Worm (Caenorhabditis elegans) whole organism, midembryonic: ENCODE results near the gene ZK177.3.
"Not testable (repeated sequence)": the region's sequence is repeated elsewhere in the genome, so short reads cannot be mapped to it uniquely, and the experiment has no call there.

Experiments used
- T22C8.4 ChIP-seq: fragments of 200-800 bp; sonication (Bioruptor generic); IDR thresholded peaks from 2 replicates; pipeline ENCODE4 v1.3.6; 2022; ENCODE audit warnings: missing genetic modification characterization, missing compliant biosample characterization
- cog-1 ChIP-seq: sonication (generic microtip); optimal IDR thresholded peaks from 2 replicates; lab custom pipeline; 2016; ENCODE audit warnings: missing genetic modification characterization, missing compliant biosample characterization
- flt-1 ChIP-seq: fragments of 200-800 bp; sonication (Bioruptor generic); IDR thresholded peaks from 2 replicates; pipeline ENCODE4 v1.3.6; 2022; ENCODE audit warnings: missing genetic modification characterization, missing compliant biosample characterization
- klf-2 ChIP-seq: fragments of 200-800 bp; sonication (Bioruptor generic); conservative IDR thresholded peaks from 2 replicates; pipeline ENCODE4 v1.3.6; 2022; ENCODE audit warnings: missing genetic modification reagents, missing genetic modification characterization, missing compliant biosample characterization
- med-1 ChIP-seq: sonication (generic microtip); optimal IDR thresholded peaks from 2 replicates; lab custom pipeline; 2017; ENCODE audit warnings: missing genetic modification characterization, mild to moderate bottlenecking, missing compliant biosample characterization, antibody characterized with exemption, missing genetic modification reagents; ENCODE audit not compliant: insufficient read depth
- ref-1 ChIP-seq: fragments of 200-800 bp; sonication (Bioruptor generic); conservative IDR thresholded peaks from 2 replicates; pipeline ENCODE4 v1.3.6; 2022; ENCODE audit warnings: missing genetic modification reagents, missing genetic modification characterization, missing compliant biosample characterization
- tab-1 ChIP-seq: fragments of 200-800 bp; sonication (Bioruptor generic); IDR thresholded peaks from 2 replicates; pipeline ENCODE4 v1.3.6; 2022; ENCODE audit warnings: missing genetic modification characterization, missing compliant biosample characterization
- ztf-23 ChIP-seq: fragments of 200-800 bp; sonication (Bioruptor generic); IDR thresholded peaks from 2 replicates; pipeline ENCODE4 v1.3.6; 2022; ENCODE audit warnings: missing genetic modification reagents, missing genetic modification characterization, missing compliant biosample characterization
- ztf-29 ChIP-seq: fragments of 200-800 bp; sonication (Bioruptor generic); IDR thresholded peaks from 2 replicates; pipeline ENCODE4 v1.3.6; 2022; ENCODE audit warnings: missing genetic modification reagents, missing genetic modification characterization, missing compliant biosample characterization

ZK177.3 gene

DNA sequence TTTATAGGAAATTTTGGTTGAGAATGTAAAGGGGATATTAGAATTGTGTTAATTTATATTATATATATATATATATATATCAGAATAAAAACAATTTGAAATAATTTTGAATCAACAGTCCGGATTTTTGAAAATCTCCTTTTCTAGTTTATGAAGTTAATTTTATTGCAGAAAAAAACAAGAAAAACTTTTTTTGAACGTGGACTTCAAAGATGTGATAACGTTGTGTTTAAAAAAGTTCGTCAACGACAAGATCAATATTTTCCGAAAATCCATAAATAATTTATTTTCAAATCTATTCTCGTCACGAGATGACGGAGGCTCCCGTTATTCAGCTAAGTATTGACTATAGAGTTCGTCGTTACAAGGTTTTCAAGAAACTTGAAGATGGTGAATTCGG is 21.9 kb downstream of the ZK177.3 start, which contains the start of gene C17C3.11:
Gene C17C3.11 (plus strand): TSS at position 301 of the 400 bp plus-strand sequence.
- TF ChIP-seq ztf-23 (GFP tag; lab: Robert Waterston, UW) (no peak), tab-1 (GFP tag; lab: Robert Waterston, UW) (no peak), ref-1 (no peak), cog-1 (tag; lab: Kevin White, UChicago) (no peak), T22C8.4 (GFP tag; lab: Robert Waterston, UW) (no peak), med-1 (GFP tag; lab: Kevin White, UChicago) (no peak)

DNA sequence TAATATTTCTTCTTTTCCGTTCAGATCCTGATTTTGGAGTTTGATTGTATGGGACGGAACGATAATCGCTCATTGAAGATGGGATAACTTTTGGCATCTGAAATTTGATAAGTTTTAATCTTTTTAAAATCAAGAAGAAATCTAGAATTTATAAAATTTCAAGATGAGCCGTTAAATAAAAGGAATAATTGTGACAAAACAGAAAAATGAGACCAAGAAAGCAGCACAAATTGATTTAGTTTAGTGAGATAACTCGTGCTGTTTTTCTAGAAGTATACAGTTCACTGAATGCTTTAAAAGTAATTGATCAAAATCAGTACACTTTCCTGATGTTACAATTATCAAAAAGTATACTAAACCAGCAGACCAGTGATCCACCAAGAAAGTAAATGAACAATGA is 24.5 kb downstream of the ZK177.3 start, which contains the start of gene hlh-27:
Gene hlh-27 (minus strand): TSS at position 101 of the 400 bp plus-strand sequence.
- TF ChIP-seq ztf-23, flt-1, ztf-29 (GFP tag; lab: Robert Waterston, UW): not testable (repeated sequence)

DNA sequence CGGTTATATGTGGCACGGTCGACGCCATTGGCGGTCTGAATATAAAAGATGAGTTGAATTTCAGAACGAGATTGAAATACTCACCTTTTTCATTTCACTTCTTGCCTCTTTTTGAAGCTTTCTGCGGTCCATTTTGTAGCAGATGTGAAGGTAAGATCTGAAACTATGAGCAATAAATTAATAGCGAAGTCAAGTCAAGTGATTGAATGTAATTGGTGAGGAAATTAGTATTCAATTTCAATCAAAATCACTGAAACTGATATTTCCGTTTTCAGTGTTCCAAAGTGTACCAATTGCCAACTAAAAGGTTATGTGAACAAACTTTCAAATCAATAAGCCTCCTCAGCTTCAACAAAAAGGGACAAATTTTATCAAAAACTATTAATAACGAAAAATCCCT is 26.0 kb downstream of the ZK177.3 start, which contains the start of gene C17C3.24:
Gene C17C3.24 (minus strand): TSS at position 101 of the 400 bp plus-strand sequence.
- no peak for TF ChIP-seq T22C8.4 (GFP tag; lab: Robert Waterston, UW)
- TF ChIP-seq ztf-29 (GFP tag; lab: Robert Waterston, UW): no peak
- TF ChIP-seq ref-1: no peak

DNA sequence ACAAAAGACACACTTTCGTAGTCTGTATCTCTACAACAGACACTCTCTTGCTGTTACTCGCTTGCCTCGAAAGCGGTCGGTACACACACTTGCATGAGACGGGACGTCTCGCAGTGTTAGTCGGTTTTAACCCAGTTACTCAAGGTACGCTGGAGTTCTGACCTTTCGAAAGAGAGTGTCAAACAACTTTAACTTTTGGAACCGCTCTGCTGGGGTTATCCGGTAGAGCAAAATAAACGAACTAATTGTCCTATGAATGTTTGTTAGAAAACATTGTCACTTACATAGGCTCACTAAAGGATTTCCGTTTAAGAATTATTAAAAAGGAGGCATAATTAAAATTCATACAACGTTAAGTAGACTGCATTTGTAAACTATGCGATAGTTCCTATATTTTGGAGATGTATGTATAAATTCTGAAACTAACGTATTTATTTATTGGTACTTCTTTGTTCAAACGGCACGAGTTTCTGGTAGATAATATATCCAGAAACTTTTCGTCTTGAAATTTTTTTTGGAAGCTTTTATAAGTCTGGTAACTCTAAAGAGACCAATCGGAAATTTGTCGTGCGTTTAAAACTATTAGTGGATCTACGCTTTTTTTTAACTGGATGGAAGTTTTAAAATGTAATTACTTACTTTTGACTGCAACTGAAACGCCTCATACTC is 28.0 kb downstream of the ZK177.3 start:
- TF ChIP-seq ztf-23 (GFP tag; lab: Robert Waterston, UW) (peak; percentile 84), ref-1 (peak; percentile 53; the same call in 1 of the 2 replicates), med-1 (GFP tag; lab: Kevin White, UChicago) (peak; percentile 60), flt-1 (GFP tag; lab: Robert Waterston, UW) (peak; percentile 93), tab-1 (GFP tag; lab: Robert Waterston, UW) (peak; percentile 82), T22C8.4 (GFP tag; lab: Robert Waterston, UW) (peak; percentile 64), klf-2 (no peak; the same call in none of the 2 replicates), cog-1 (tag; lab: Kevin White, UChicago) (peak; percentile 95), ztf-29 (GFP tag; lab: Robert Waterston, UW) (0 out of 2 replicates have a peak, but pooled peaks have one; percentile 40)

DNA sequence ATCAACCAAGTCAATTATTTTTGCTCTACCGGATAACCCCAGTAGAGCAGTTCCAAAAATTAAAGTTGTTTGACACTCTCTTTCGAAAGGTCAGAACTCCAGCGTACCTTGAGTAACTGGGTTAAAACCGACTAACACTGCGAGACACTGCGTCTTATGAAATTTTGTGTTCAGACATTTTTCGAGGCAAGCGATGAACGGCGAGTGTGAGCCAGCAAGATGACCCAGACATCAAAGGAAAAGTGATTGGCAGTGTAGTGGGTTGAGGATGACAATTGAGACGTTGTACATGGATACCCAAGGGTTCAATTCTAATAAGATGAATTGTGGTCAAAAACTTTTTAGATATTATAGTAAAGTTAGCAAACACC is 28.5 kb downstream of the ZK177.3 start:
- TF ChIP-seq ref-1: no peak
- TF ChIP-seq tab-1 (GFP tag; lab: Robert Waterston, UW): no peak
- no peak for TF ChIP-seq ztf-29 (GFP tag; lab: Robert Waterston, UW)
- TF ChIP-seq flt-1 (GFP tag; lab: Robert Waterston, UW): no peak
- TF ChIP-seq ztf-23 (GFP tag; lab: Robert Waterston, UW): no peak
- TF ChIP-seq T22C8.4 (GFP tag; lab: Robert Waterston, UW): no peak
- no peak for TF ChIP-seq klf-2
- TF ChIP-seq med-1 (GFP tag; lab: Kevin White, UChicago): no peak
- no peak for TF ChIP-seq cog-1 (tag; lab: Kevin White, UChicago)

DNA sequence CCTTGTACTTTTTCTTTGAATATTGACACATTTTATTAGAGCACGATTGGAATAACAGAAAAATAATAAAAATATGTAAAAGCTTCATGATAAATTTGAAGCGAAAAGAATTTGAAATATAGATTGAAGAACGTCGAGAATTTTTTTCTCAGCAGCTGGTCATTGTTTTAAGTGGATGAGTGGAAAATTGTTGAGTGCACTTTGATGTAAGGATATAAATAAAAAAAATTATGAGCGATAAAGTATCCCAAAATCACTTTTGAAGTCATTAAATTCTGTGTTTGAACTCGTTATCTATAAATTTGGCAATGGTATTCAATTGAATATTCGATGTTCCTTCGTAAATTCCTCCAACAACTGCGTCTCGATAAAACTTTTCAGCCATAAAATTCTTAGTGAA is 29.1 kb downstream of the ZK177.3 start, which contains the start of gene ins-13:
Gene ins-13 (minus strand): TSS at position 101 of the 400 bp plus-strand sequence.
- TF ChIP-seq ztf-23 (GFP tag; lab: Robert Waterston, UW) (no peak), ztf-29 (GFP tag; lab: Robert Waterston, UW) (no peak), flt-1 (GFP tag; lab: Robert Waterston, UW) (no peak), med-1 (GFP tag; lab: Kevin White, UChicago) (no peak), klf-2 (no peak), cog-1 (tag; lab: Kevin White, UChicago) (no peak), tab-1 (GFP tag; lab: Robert Waterston, UW) (no peak), T22C8.4 (GFP tag; lab: Robert Waterston, UW) (no peak), ref-1 (no peak)

DNA sequence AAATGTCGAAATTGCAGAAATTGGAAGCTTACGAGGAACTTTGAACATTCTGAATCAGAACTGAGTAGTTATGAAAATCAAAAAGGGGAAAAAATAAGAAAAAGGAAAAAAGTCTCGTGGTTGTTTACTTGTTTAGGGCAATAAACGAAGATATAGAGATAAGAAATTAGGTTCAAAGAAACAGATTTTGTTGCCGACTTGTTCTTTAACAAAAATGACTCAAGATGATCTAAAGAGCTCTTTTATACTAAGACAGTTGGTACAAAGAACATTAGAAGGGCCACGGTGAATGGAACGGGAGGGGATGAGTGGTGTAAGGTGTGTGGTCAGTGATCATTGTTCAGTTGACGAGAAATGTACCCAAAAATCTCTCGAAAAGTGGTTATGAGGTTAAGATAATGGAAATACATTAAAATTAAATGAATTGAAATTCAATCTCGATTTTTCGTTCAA is 31.8 kb downstream of the ZK177.3 start, which contains the start of gene acdh-2:
Gene acdh-2 (minus strand): TSS at position 51 of the 453 bp plus-strand sequence.
- no peak for TF ChIP-seq klf-2
- TF ChIP-seq ztf-29 (GFP tag; lab: Robert Waterston, UW): no peak
- TF ChIP-seq ztf-23 (GFP tag; lab: Robert Waterston, UW): no peak
- TF ChIP-seq T22C8.4 (GFP tag; lab: Robert Waterston, UW): no peak
- no peak for TF ChIP-seq tab-1 (GFP tag; lab: Robert Waterston, UW)

DNA sequence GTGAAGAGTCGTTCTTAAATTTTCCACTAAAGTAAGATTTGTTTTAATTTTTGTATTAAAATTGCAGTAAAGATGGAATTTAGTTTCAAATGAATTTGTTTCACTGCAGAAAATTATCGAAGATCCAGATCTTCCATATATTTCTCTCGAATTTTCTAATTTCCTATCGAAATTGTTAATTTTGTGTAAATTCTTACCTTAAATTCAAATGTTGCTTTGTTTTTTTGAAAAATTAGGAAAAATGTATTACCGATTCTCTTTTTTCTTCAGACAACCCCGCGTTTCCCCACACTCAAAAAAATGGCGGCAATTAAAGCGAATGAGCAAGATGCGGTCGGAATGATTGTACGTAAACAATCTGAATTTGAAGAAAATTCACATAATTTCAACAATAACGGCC is 34.1 kb downstream of the ZK177.3 start, which contains the start of gene C17C3.6:
Gene C17C3.6 (plus strand): TSS at position 301 of the 400 bp plus-strand sequence.
- TF ChIP-seq ztf-29 (GFP tag; lab: Robert Waterston, UW): no peak
- TF ChIP-seq cog-1 (tag; lab: Kevin White, UChicago): no peak
- TF ChIP-seq T22C8.4 (GFP tag; lab: Robert Waterston, UW): no peak
- no peak for TF ChIP-seq ztf-23 (GFP tag; lab: Robert Waterston, UW)
- no peak for TF ChIP-seq med-1 (GFP tag; lab: Kevin White, UChicago)
- TF ChIP-seq flt-1 (GFP tag; lab: Robert Waterston, UW): no peak
- TF ChIP-seq ref-1: no peak
- no peak for TF ChIP-seq klf-2
- no peak for TF ChIP-seq tab-1 (GFP tag; lab: Robert Waterston, UW)

DNA sequence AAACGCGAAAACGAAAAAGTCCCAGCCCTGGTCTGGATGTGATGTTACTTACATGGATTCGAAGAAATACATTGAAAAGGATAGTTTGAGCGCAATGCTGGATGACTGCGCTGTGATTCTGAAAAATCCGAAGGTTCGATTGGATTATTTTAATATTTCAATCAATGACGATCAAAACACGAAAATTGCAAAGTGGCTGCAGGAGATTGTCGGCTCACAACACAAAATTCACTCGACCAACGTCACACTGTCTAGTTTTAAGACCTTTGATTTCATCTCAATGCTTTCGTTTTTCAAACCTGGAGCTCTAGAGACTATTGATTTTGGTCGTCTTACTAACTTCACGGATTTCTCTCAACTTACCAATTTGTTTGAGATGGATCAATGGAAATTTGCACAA is 35.9 kb downstream of the ZK177.3 start, which contains the start of gene C17C3.5:
Gene C17C3.5 (plus strand): TSS at position 301 of the 400 bp plus-strand sequence.
- TF ChIP-seq klf-2: no peak
- no peak for TF ChIP-seq cog-1 (tag; lab: Kevin White, UChicago)
- TF ChIP-seq tab-1 (GFP tag; lab: Robert Waterston, UW): no peak
- TF ChIP-seq ztf-23 (GFP tag; lab: Robert Waterston, UW): no peak
- no peak for TF ChIP-seq T22C8.4 (GFP tag; lab: Robert Waterston, UW)
- no peak for TF ChIP-seq ztf-29 (GFP tag; lab: Robert Waterston, UW)
- no peak for TF ChIP-seq med-1 (GFP tag; lab: Kevin White, UChicago)
- TF ChIP-seq flt-1 (GFP tag; lab: Robert Waterston, UW): no peak
- no peak for TF ChIP-seq ref-1
